Worm (Caenorhabditis elegans): ENCODE data around the gene scl-2.

The scl-2 gene

ce11 chrIV:13079119-13079518 lies 21.6 kb downstream of the scl-2 start, which contains the start of gene C39E9.8:
C39E9.8 (plus strand) TSS chrIV:13079446.
- TF ChIP-seq unc-86 (tag; optimal IDR thresholded peaks at IDR 0.05): no peak
- no peak for TF ChIP-seq hlh-13 (GFP tag; optimal IDR thresholded peaks at IDR 0.05)
- TF ChIP-seq K02D7.2 (tag; optimal IDR thresholded peaks at IDR 0.05): no peak
- no peak for TF ChIP-seq che-1 (tag; optimal IDR thresholded peaks at IDR 0.05)
- TF ChIP-seq unc-42 (tag; optimal IDR thresholded peaks at IDR 0.05): no peak
- TF ChIP-seq rnt-1 (tag; optimal IDR thresholded peaks at IDR 0.05): no peak
- TF ChIP-seq gmeb-2 (tag; optimal IDR thresholded peaks at IDR 0.05): no peak
- no peak for TF ChIP-seq C08G9.2 (tag; optimal IDR thresholded peaks at IDR 0.05)
- no peak for TF ChIP-seq dmd-4 (tag; optimal IDR thresholded peaks at IDR 0.05; ENCODE audit: borderline replicate concordance)
- TF ChIP-seq unc-3 (GFP tag; conservative IDR thresholded peaks at IDR 0.05): no peak
- no peak for TF ChIP-seq unc-3 (tag; optimal IDR thresholded peaks at IDR 0.05)
- TF ChIP-seq hlh-6 (tag; optimal IDR thresholded peaks at IDR 0.05): no peak

ce11 chrIV:13080185-13080584 lies 22.7 kb downstream of the scl-2 start:
- TF ChIP-seq unc-55 (GFP tag; optimal IDR thresholded peaks at IDR 0.05): no peak
- no peak for TF ChIP-seq sox-4 (tag; optimal IDR thresholded peaks at IDR 0.05)
- no peak for TF ChIP-seq syd-9 (tag; optimal IDR thresholded peaks at IDR 0.05)
- TF ChIP-seq ceh-48 (tag; optimal IDR thresholded peaks at IDR 0.05): no peak
- TF ChIP-seq hlh-30 (tag; optimal IDR thresholded peaks at IDR 0.05; ENCODE audit: insufficient read depth): no peak
- no peak for TF ChIP-seq ceh-14 (tag; optimal IDR thresholded peaks at IDR 0.05)
- no peak for TF ChIP-seq ref-2 (tag; optimal IDR thresholded peaks at IDR 0.05)
- TF ChIP-seq ceh-45 (GFP tag; IDR thresholded peaks at IDR 0.05): no peak
- no peak for TF ChIP-seq K02D7.2 (tag; optimal IDR thresholded peaks at IDR 0.05)
- TF ChIP-seq zip-5 (tag; optimal IDR thresholded peaks at IDR 0.05): no peak

ce11 chrIV:13080861-13081260 lies 23.4 kb downstream of the scl-2 start:
- TF ChIP-seq sdc-2 (tag; optimal IDR thresholded peaks at IDR 0.05): no peak
- no peak for TF ChIP-seq ceh-22 (tag; optimal IDR thresholded peaks at IDR 0.05)
- no peak for TF ChIP-seq ceh-18 (tag; optimal IDR thresholded peaks at IDR 0.05)
- TF ChIP-seq odd-2 (tag; optimal IDR thresholded peaks at IDR 0.05): no peak
- no peak for TF ChIP-seq K02D7.2 (tag; optimal IDR thresholded peaks at IDR 0.05)
- TF ChIP-seq K09A11.1 (tag; optimal IDR thresholded peaks at IDR 0.05; ENCODE audit: insufficient read depth): no peak
- no peak for TF ChIP-seq ceh-45 (GFP tag; IDR thresholded peaks at IDR 0.05)
- no peak for TF ChIP-seq dmd-4 (tag; optimal IDR thresholded peaks at IDR 0.05; ENCODE audit: borderline replicate concordance)
- no peak for TF ChIP-seq elt-2 (tag; optimal IDR thresholded peaks at IDR 0.05)
- no peak for TF ChIP-seq C08G9.2 (tag; optimal IDR thresholded peaks at IDR 0.05)
- TF ChIP-seq fax-1 (tag; optimal IDR thresholded peaks at IDR 0.05): no peak
- no peak for TF ChIP-seq ceh-9 (tag; optimal IDR thresholded peaks at IDR 0.05)
- TF ChIP-seq hlh-13 (GFP tag; optimal IDR thresholded peaks at IDR 0.05): no peak
- TF ChIP-seq sox-2 (GFP tag; IDR thresholded peaks at IDR 0.05): no peak
- no peak for TF ChIP-seq ama-1 (optimal IDR thresholded peaks at IDR 0.05)
- TF ChIP-seq syd-9 (tag; optimal IDR thresholded peaks at IDR 0.05): no peak
- TF ChIP-seq mec-3 (tag; optimal IDR thresholded peaks at IDR 0.05; ENCODE audit: borderline replicate concordance): no peak
- TF ChIP-seq eyg-1 (tag; optimal IDR thresholded peaks at IDR 0.05): no peak
- no peak for TF ChIP-seq tbx-2 (tag; optimal IDR thresholded peaks at IDR 0.05)
- no peak for TF ChIP-seq unc-55 (GFP tag; optimal IDR thresholded peaks at IDR 0.05)

ce11 chrIV:13082106-13082505 lies 24.6 kb downstream of the scl-2 start:
- no peak for TF ChIP-seq hlh-8 (tag; optimal IDR thresholded peaks at IDR 0.05)
- no peak for TF ChIP-seq unc-3 (GFP tag; conservative IDR thresholded peaks at IDR 0.05)
- no peak for TF ChIP-seq unc-3 (tag; optimal IDR thresholded peaks at IDR 0.05)

Measured in whole organism, late embryonic.